Worm (Caenorhabditis elegans) whole organism, young adult: ENCODE results near the gene T07D3.4.

ENCODE experiments used
- dpl-1 ChIP-seq: fragments of 150-350 bp; optimal IDR thresholded peaks from 2 replicates; lab custom pipeline; 2014; ENCODE audit warnings: missing biosample characterization, missing genetic modification reagents, missing genetic modification characterization
- ets-4 ChIP-seq: fragments of 200-800 bp; sonication (Bioruptor generic); optimal IDR thresholded peaks from 2 replicates; lab custom pipeline; 2018; ENCODE audit warnings: mild to moderate bottlenecking, missing genetic modification characterization, missing compliant biosample characterization
- lin-40 ChIP-seq: sonication (generic microtip); optimal IDR thresholded peaks from 2 replicates; lab custom pipeline; 2016; ENCODE audit warnings: missing genetic modification characterization, mild to moderate bottlenecking, missing compliant biosample characterization, missing genotype, missing genetic modification reagents

DNA sequence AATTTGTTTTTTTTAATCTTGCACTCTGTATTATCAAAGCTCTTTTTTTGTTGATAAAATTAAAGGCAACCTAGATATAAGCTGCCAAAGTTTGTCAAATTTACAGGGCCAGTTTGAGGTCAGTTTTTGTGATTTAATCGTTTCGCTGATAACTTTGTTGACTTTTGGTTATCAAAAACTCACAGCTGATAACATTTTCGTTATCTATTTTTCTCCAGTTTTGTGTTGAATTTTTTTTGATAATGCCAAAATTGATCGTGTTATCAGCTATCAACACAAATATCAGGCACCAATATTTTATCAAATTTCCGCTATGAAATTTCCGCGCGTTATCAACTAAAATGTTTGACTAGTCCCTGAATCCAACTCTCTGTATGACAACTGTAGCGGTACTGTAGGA lies 27.1 kb downstream of the T07D3.4 start:
- TF ChIP-seq ets-4 (GFP tag; lab: Kevin White, UChicago) (peak; percentile 94), dpl-1 (GFP tag; lab: Kevin White, UChicago) (no peak), lin-40 (tag; lab: Kevin White, UChicago) (no peak)
